Fruit fly (Drosophila melanogaster): Measurements from ENCODE around the gene Phlpp.

Gene Phlpp

dm6 chr2L:19045111-19045560, 13.8 kb upstream of the Phlpp start, which contains the start of the genes Ttc19 and Acn (continued):
- peak; percentile 56 for TF ChIP-seq btn (GFP tag; optimal IDR thresholded peaks at IDR 0.05)
- peak; percentile 82 for TF ChIP-seq HmgZ (tag; optimal IDR thresholded peaks at IDR 0.05)
- TF ChIP-seq Sin3A (optimal IDR thresholded peaks at IDR 0.05), result peak; percentile 64
- peak; percentile 16 for TF ChIP-seq CG3995 (GFP tag; optimal IDR thresholded peaks at IDR 0.05)
- peak; percentile 78 for TF ChIP-seq CG14014 (GFP tag; IDR thresholded peaks at IDR 0.05)
- TF ChIP-seq CG3847 (GFP tag; IDR thresholded peaks at IDR 0.05), result peak; percentile 85
- TF ChIP-seq ems (GFP tag; optimal IDR thresholded peaks at IDR 0.05), result peak; percentile 85
- TF ChIP-seq Lpt (GFP tag; optimal IDR thresholded peaks at IDR 0.05), result no peak
- no peak for TF ChIP-seq sima (GFP tag; optimal IDR thresholded peaks at IDR 0.05)
- TF ChIP-seq CG31365 (tag; optimal IDR thresholded peaks at IDR 0.05), result no peak
- TF ChIP-seq CG9609 (GFP tag; optimal IDR thresholded peaks at IDR 0.05), result peak; percentile 90
- TF ChIP-seq CG2875 (GFP tag; optimal IDR thresholded peaks at IDR 0.05), result peak; percentile 65
- TF ChIP-seq inv (GFP tag; IDR thresholded peaks at IDR 0.05; ENCODE audit: partially characterized antibody), result peak; percentile 93
- peak; percentile 80 for TF ChIP-seq CG10462 (GFP tag; optimal IDR thresholded peaks at IDR 0.05)
- peak; percentile 81 for TF ChIP-seq CG11398 (GFP tag; optimal IDR thresholded peaks at IDR 0.05)
- peak; percentile 56 for TF ChIP-seq Drgx (GFP tag; IDR thresholded peaks at IDR 0.05)
- TF ChIP-seq HmgD (GFP tag; optimal IDR thresholded peaks at IDR 0.05), result peak; percentile 89
- no peak for TF ChIP-seq CG17568 (GFP tag; optimal IDR thresholded peaks at IDR 0.05)
- TF ChIP-seq CG34376 (GFP tag; optimal IDR thresholded peaks at IDR 0.05), result peak; percentile 75
- TF ChIP-seq crc (GFP tag; optimal IDR thresholded peaks at IDR 0.05), result peak; percentile 84
- TF ChIP-seq ato (GFP tag; IDR thresholded peaks at IDR 0.05; ENCODE audit: partially characterized antibody), result peak; percentile 88
- TF ChIP-seq schlank (tag; optimal IDR thresholded peaks at IDR 0.05), result peak; percentile 62
- TF ChIP-seq slbo (GFP tag; IDR thresholded peaks at IDR 0.05), result peak; percentile 89
- TF ChIP-seq HHEX (GFP tag; optimal IDR thresholded peaks at IDR 0.05), result peak; percentile 57
- TF ChIP-seq CG11696 (GFP tag; IDR thresholded peaks at IDR 0.05), result peak; percentile 44; the same call in 1 of the 2 replicates
- peak; percentile 85 for TF ChIP-seq Aef1 (GFP tag; IDR thresholded peaks at IDR 0.05)
- peak; percentile 73 for TF ChIP-seq chm (GFP tag; IDR thresholded peaks at IDR 0.05)
- peak in 1 of 3 experiments; percentile 80 for TF ChIP-seq lola (GFP tag; optimal IDR thresholded peaks at IDR 0.05)
- peak; percentile 86 for TF ChIP-seq NC2β (GFP tag; optimal IDR thresholded peaks at IDR 0.05)
- no peak for TF ChIP-seq run (tag; optimal IDR thresholded peaks at IDR 0.05)
- peak; percentile 92 for TF ChIP-seq CG9932 (GFP tag; IDR thresholded peaks at IDR 0.05)
- peak; percentile 52; the same call in 2 of the 3 replicates for TF ChIP-seq CG11560 (tag; IDR thresholded peaks at IDR 0.05)
- TF ChIP-seq Mad (GFP tag; optimal IDR thresholded peaks at IDR 0.05), result peak; percentile 81
- peak; percentile 98 for TF ChIP-seq Scr (GFP tag; IDR thresholded peaks at IDR 0.05; ENCODE audit: partially characterized antibody)
- TF ChIP-seq jing (GFP tag; optimal IDR thresholded peaks at IDR 0.05), result no peak
- TF ChIP-seq sna (GFP tag; IDR thresholded peaks at IDR 0.05; ENCODE audit: partially characterized antibody), result peak; percentile 92
- peak; percentile 90 for TF ChIP-seq Rfx (GFP tag; IDR thresholded peaks at IDR 0.05)
- peak; percentile 85 for TF ChIP-seq CG6272 (GFP tag; IDR thresholded peaks at IDR 0.05)
- peak; percentile 71; the same call in 1 of the 3 replicates for TF ChIP-seq CG2889 (GFP tag; IDR thresholded peaks at IDR 0.05)
- peak; percentile 53 for TF ChIP-seq Nf-YB (GFP tag; optimal IDR thresholded peaks at IDR 0.05)
- TF ChIP-seq crol (GFP tag; IDR thresholded peaks at IDR 0.05), result peak; percentile 45
- TF ChIP-seq slp2 (GFP tag; optimal IDR thresholded peaks at IDR 0.05), result peak; percentile 86
- TF ChIP-seq Gug (GFP tag; IDR thresholded peaks at IDR 0.05), result peak; percentile 83; the same call in 3 of the 4 replicates
- TF ChIP-seq cato (GFP tag; optimal IDR thresholded peaks at IDR 0.05; ENCODE audit: borderline replicate concordance), result peak; percentile 68
- TF ChIP-seq CG1647 (GFP tag; optimal IDR thresholded peaks at IDR 0.05), result peak; percentile 88
- TF ChIP-seq CG7839 (tag; optimal IDR thresholded peaks at IDR 0.05), result peak; percentile 78
- TF ChIP-seq disco-r (GFP tag; optimal IDR thresholded peaks at IDR 0.05), result peak; percentile 77
- peak; percentile 81 for TF ChIP-seq bcd (GFP tag; optimal IDR thresholded peaks at IDR 0.05)
- TF ChIP-seq nau (GFP tag; optimal IDR thresholded peaks at IDR 0.05), result no peak
- peak; percentile 67 for TF ChIP-seq ttk (GFP tag; IDR thresholded peaks at IDR 0.05)
- peak; percentile 35 for TF ChIP-seq nom (GFP tag; optimal IDR thresholded peaks at IDR 0.05)

All from whole organism, embryonic.